Fruit fly (Drosophila melanogaster): ENCODE measurements around the gene CG17224.

The CG17224 gene

dm6 chr2L:3004601-3005000, 13.5 kb downstream of the CG17224 start:
- peak; percentile 55 for TF ChIP-seq Smox (GFP tag; optimal IDR thresholded peaks at IDR 0.05)
- peak; percentile 28 for TF ChIP-seq lz (GFP tag; optimal IDR thresholded peaks at IDR 0.05)
- no peak for TF ChIP-seq CG16779 (tag; optimal IDR thresholded peaks at IDR 0.05)
- TF ChIP-seq esn (GFP tag; optimal IDR thresholded peaks at IDR 0.05): peak; percentile 76
- no peak for TF ChIP-seq Eip93F (GFP tag; optimal IDR thresholded peaks at IDR 0.05)
- TF ChIP-seq CG11294 (GFP tag; IDR thresholded peaks at IDR 0.05): no peak
- TF ChIP-seq Eip75B (GFP tag; optimal IDR thresholded peaks at IDR 0.05): peak; percentile 63
- peak; percentile 16 for TF ChIP-seq Ets21C (GFP tag; optimal IDR thresholded peaks at IDR 0.05)
- TF ChIP-seq CG15336 (GFP tag; IDR thresholded peaks at IDR 0.05): no peak
- peak; percentile 47 for TF ChIP-seq CG31627 (GFP tag; optimal IDR thresholded peaks at IDR 0.05)
- peak; percentile 17 for TF ChIP-seq spab (GFP tag; optimal IDR thresholded peaks at IDR 0.05)
- no peak for TF ChIP-seq Hr4 (GFP tag; optimal IDR thresholded peaks at IDR 0.05)
- TF ChIP-seq CG6792 (GFP tag; optimal IDR thresholded peaks at IDR 0.05): peak; percentile 53
- peak; percentile 27 to 38 for TF ChIP-seq ss (GFP tag; optimal IDR thresholded peaks at IDR 0.05)
- no peak for TF ChIP-seq CG4318 (GFP tag; optimal IDR thresholded peaks at IDR 0.05)
- TF ChIP-seq Sox102F (GFP tag; optimal IDR thresholded peaks at IDR 0.05): peak; percentile 51
- TF ChIP-seq Hr39 (GFP tag; optimal IDR thresholded peaks at IDR 0.05): peak; percentile 52
- TF ChIP-seq acj6 (GFP tag; optimal IDR thresholded peaks at IDR 0.05): peak; percentile 40
- peak; percentile 15 for TF ChIP-seq CG1621 (tag; optimal IDR thresholded peaks at IDR 0.05)
- no peak for TF ChIP-seq CG8319 (GFP tag; optimal IDR thresholded peaks at IDR 0.05)
- TF ChIP-seq cyc (GFP tag; optimal IDR thresholded peaks at IDR 0.05): peak; percentile 49
- no peak for TF ChIP-seq CG11762 (GFP tag; optimal IDR thresholded peaks at IDR 0.05; ENCODE audit: insufficient read depth)
- peak; percentile 48 for TF ChIP-seq Ets96B (tag; optimal IDR thresholded peaks at IDR 0.05)
- TF ChIP-seq CG3032 (tag; optimal IDR thresholded peaks at IDR 0.05): peak; percentile 22
- peak; percentile 2 for TF ChIP-seq Sox15 (GFP tag; optimal IDR thresholded peaks at IDR 0.05)
- TF ChIP-seq Eip78C (GFP tag): peak; percentile 83
- TF ChIP-seq fd59A (GFP tag; optimal IDR thresholded peaks at IDR 0.05): peak; percentile 37
- TF ChIP-seq fkh (GFP tag; optimal IDR thresholded peaks at IDR 0.05): no peak
- TF ChIP-seq dac (GFP tag; optimal IDR thresholded peaks at IDR 0.05): no peak
- no peak for TF ChIP-seq Gug (GFP tag; IDR thresholded peaks at IDR 0.05)
- peak in 1 of 2 experiments; percentile 31 for TF ChIP-seq salr (GFP tag; optimal IDR thresholded peaks at IDR 0.05)
- peak; percentile 29 for TF ChIP-seq topi (GFP tag; optimal IDR thresholded peaks at IDR 0.05)
- peak; percentile 65 for TF ChIP-seq CG3919 (GFP tag; optimal IDR thresholded peaks at IDR 0.05)
- peak; percentile 27 for TF ChIP-seq net (GFP tag; optimal IDR thresholded peaks at IDR 0.05)
- TF ChIP-seq CG10669 (GFP tag; optimal IDR thresholded peaks at IDR 0.05): peak; percentile 22
- peak; percentile 21 for TF ChIP-seq CG7368 (GFP tag; optimal IDR thresholded peaks at IDR 0.05)
- TF ChIP-seq CG6276 (GFP tag; optimal IDR thresholded peaks at IDR 0.05): no peak
- TF ChIP-seq CG11902 (GFP tag; optimal IDR thresholded peaks at IDR 0.05): peak; percentile 11
- TF ChIP-seq Lpt (GFP tag; optimal IDR thresholded peaks at IDR 0.05): no peak
- TF ChIP-seq CG9139 (GFP tag; optimal IDR thresholded peaks at IDR 0.05): peak; percentile 25
- TF ChIP-seq achi (GFP tag; optimal IDR thresholded peaks at IDR 0.05): peak; percentile 19
- peak; percentile 84 for TF ChIP-seq svp (GFP tag)
- no peak for TF ChIP-seq CG8119 (GFP tag; IDR thresholded peaks at IDR 0.05)
- TF ChIP-seq dsx (GFP tag; optimal IDR thresholded peaks at IDR 0.05; ENCODE audit: poor library complexity, severe bottlenecking): peak; percentile 41
- peak; percentile 59 for TF ChIP-seq Met (GFP tag; optimal IDR thresholded peaks at IDR 0.05)
- TF ChIP-seq CG8632 (GFP tag; optimal IDR thresholded peaks at IDR 0.05): no peak
- TF ChIP-seq fd85E (GFP tag; optimal IDR thresholded peaks at IDR 0.05): no peak
- no peak for TF ChIP-seq eg (GFP tag; IDR thresholded peaks at IDR 0.05)
- TF ChIP-seq CG6163 (GFP tag; IDR thresholded peaks at IDR 0.05): peak; percentile 66
- TF ChIP-seq CG10631 (GFP tag; optimal IDR thresholded peaks at IDR 0.05): peak; percentile 52
- peak; percentile 7 for TF ChIP-seq vri (GFP tag; optimal IDR thresholded peaks at IDR 0.05)
- TF ChIP-seq OdsH (GFP tag; optimal IDR thresholded peaks at IDR 0.05): peak; percentile 36
- TF ChIP-seq Hr38 (GFP tag; optimal IDR thresholded peaks at IDR 0.05): no peak

Measured in whole organism, prepupa.